Worm (Caenorhabditis elegans) whole organism, L3 larva: ENCODE results near the gene lmd-4.

Experiments
- ama-1 ChIP-seq: fragments of 150-350 bp; optimal IDR thresholded peaks from 2 replicates; lab custom pipeline; 2018
- fkh-10 ChIP-seq: sonication (generic microtip); optimal IDR thresholded peaks from 2 replicates; lab custom pipeline; 2017; ENCODE audit warnings: missing biosample characterization, missing genetic modification reagents, missing genetic modification characterization
- pqm-1 ChIP-seq: fragments of 150-350 bp; optimal IDR thresholded peaks from 2 replicates; lab custom pipeline; 2017; ENCODE audit warnings: missing biosample characterization, missing genetic modification characterization, inconsistent platforms
- snpc-4 ChIP-seq: fragments of 150-350 bp; optimal IDR thresholded peaks from 2 replicates; lab custom pipeline; 2014; ENCODE audit warnings: missing biosample characterization, missing genetic modification characterization
- ztf-4 ChIP-seq: fragments of 150-350 bp; optimal IDR thresholded peaks from 2 replicates; lab custom pipeline; 2014; ENCODE audit warnings: missing biosample characterization, missing genetic modification characterization

DNA sequence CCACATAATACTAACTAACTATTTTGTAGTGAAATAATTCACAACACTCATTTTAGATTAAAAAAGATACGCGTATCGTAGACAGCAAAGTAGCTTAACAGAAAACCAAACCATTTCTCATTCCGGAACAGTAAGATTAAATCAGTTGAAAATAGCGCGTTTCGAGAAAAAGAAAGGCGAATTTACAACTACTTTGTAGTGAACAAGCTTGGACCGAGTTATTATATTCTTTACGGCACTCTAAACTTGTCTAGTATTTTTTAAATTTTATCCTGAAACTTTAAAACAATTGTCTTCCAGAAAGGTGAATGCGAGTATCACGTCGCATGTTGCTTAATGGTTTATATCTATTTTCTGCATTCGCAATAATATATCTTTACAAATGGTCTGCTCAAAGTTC is 41.7 kb downstream of the lmd-4 start, which contains the start of gene C13A2.4:
- TF ChIP-seq ama-1 (lab: Kevin White, UChicago) (no peak), pqm-1 (tag; lab: Kevin White, UChicago) (no peak), snpc-4 (tag; lab: Kevin White, UChicago) (no peak), fkh-10 (GFP tag; lab: Kevin White, UChicago) (no peak), ztf-4 (tag; lab: Kevin White, UChicago) (no peak)
